Fruit fly (Drosophila melanogaster): Measurements from ENCODE around the gene Ir94a.

dm6 chr3R:22066440-22066839 is 46.8 kb upstream of the Ir94a start:
- TF ChIP-seq Pif1B (GFP tag; optimal IDR thresholded peaks at IDR 0.05), result peak; percentile 20
- TF ChIP-seq CG8159 (tag; optimal IDR thresholded peaks at IDR 0.05), result no peak
- TF ChIP-seq CG32121 (GFP tag; IDR thresholded peaks at IDR 0.05), result no peak
- no peak for TF ChIP-seq EcR (GFP tag; optimal IDR thresholded peaks at IDR 0.05)
- TF ChIP-seq CG14655 (GFP tag; optimal IDR thresholded peaks at IDR 0.05), result no peak
- no peak for TF ChIP-seq CG12605 (GFP tag; IDR thresholded peaks at IDR 0.05)
- no peak for TF ChIP-seq rn (GFP tag; IDR thresholded peaks at IDR 0.05)
- no peak for TF ChIP-seq gl (tag; optimal IDR thresholded peaks at IDR 0.05)
- TF ChIP-seq Ets98B (GFP tag; IDR thresholded peaks at IDR 0.05), result no peak
- TF ChIP-seq CG17806 (tag; optimal IDR thresholded peaks at IDR 0.05), result no peak
- TF ChIP-seq Snoo (tag; optimal IDR thresholded peaks at IDR 0.05), result no peak
- TF ChIP-seq CG34367 (tag; optimal IDR thresholded peaks at IDR 0.05), result no peak
